Fruit fly (Drosophila melanogaster) Kc167 (cell line): ENCODE measurements around the gene CG33934.
A peak's percentile ranks its signal among the peaks of the same experiment; 100 is the strongest.

Source experiments
- Myc ChIP-seq: fragments of >200 bp; optimal IDR thresholded peaks from 2 replicates; lab custom pipeline; 2017; ENCODE audit warnings: missing external identifiers
- Sin3A ChIP-seq: fragments of >200 bp; optimal IDR thresholded peaks from 2 replicates; lab custom pipeline; 2018; ENCODE audit warnings: missing external identifiers
- h ChIP-seq: fragments of >200 bp; optimal IDR thresholded peaks from 3 replicates; lab custom pipeline; 2018; ENCODE audit warnings: missing external identifiers
- insv ChIP-seq: fragments of >200 bp; optimal IDR thresholded peaks from 3 replicates; lab custom pipeline; 2018; ENCODE audit warnings: missing external identifiers
- psq ChIP-seq: fragments of >200 bp; optimal IDR thresholded peaks from 2 replicates; lab custom pipeline; 2017; ENCODE audit warnings: missing external identifiers
- ttk ChIP-seq: sonication (Bioruptor generic); optimal IDR thresholded peaks from 2 replicates; lab custom pipeline; 2017; ENCODE audit warnings: missing external identifiers

Gene CG33934

dm6 chr3R:20042457-20042856 is at the start of gene CG33934, which contains the start of gene Indy-2:
TSS of gene CG33934 (plus strand) at chr3R:20042757.
TSS of gene Indy-2 (plus strand) at chr3R:20042757.
- TF ChIP-seq ttk (no peak), h (lab: Kevin White, UChicago) (no peak), Myc (no peak), insv (lab: Kevin White, UChicago) (no peak), Sin3A (lab: Kevin White, UChicago) (no peak)

dm6 chr3R:19995408-19995807 is 47.1 kb upstream of the CG33934 start:
- TF ChIP-seq Myc (no peak), ttk (no peak), insv (lab: Kevin White, UChicago) (no peak), h (lab: Kevin White, UChicago) (no peak), Sin3A (lab: Kevin White, UChicago) (no peak), psq (lab: Kevin White, UChicago) (no peak)

- TF ChIP-seq Myc (no peak), Sin3A (lab: Kevin White, UChicago) (no peak), h (lab: Kevin White, UChicago) (no peak), insv (lab: Kevin White, UChicago) (no peak), psq (lab: Kevin White, UChicago) (no peak), ttk (no peak)
Observed at dm6 chr3R:19996433-19996832, 46.1 kb upstream of the CG33934 start.

dm6 chr3R:19997526-19998070 is 45.0 kb upstream of the CG33934 start:
- no peak for TF ChIP-seq insv (lab: Kevin White, UChicago)
- TF ChIP-seq Sin3A (lab: Kevin White, UChicago) = no peak

- TF ChIP-seq Myc = no peak
- TF ChIP-seq ttk = no peak
- TF ChIP-seq psq (lab: Kevin White, UChicago) = no peak
- no peak for TF ChIP-seq Sin3A (lab: Kevin White, UChicago)
- no peak for TF ChIP-seq h (lab: Kevin White, UChicago)
- no peak for TF ChIP-seq insv (lab: Kevin White, UChicago)
Observed at dm6 chr3R:19998418-19998817, 44.1 kb upstream of the CG33934 start.

dm6 chr3R:19999474-19999873 is 43.1 kb upstream of the CG33934 start:
- no peak for TF ChIP-seq Myc
- TF ChIP-seq insv (lab: Kevin White, UChicago) = no peak
- TF ChIP-seq h (lab: Kevin White, UChicago) = no peak
- no peak for TF ChIP-seq Sin3A (lab: Kevin White, UChicago)
- no peak for TF ChIP-seq ttk
- no peak for TF ChIP-seq psq (lab: Kevin White, UChicago)

dm6 chr3R:20001595-20001997 is 41.0 kb upstream of the CG33934 start:
- TF ChIP-seq psq (lab: Kevin White, UChicago) (no peak), insv (lab: Kevin White, UChicago) (no peak), h (lab: Kevin White, UChicago) (no peak), Myc (no peak), ttk (no peak), Sin3A (lab: Kevin White, UChicago) (no peak)

dm6 chr3R:20004697-20005096 is 37.9 kb upstream of the CG33934 start:
- TF ChIP-seq Sin3A (lab: Kevin White, UChicago) = no peak
- no peak for TF ChIP-seq insv (lab: Kevin White, UChicago)
- no peak for TF ChIP-seq h (lab: Kevin White, UChicago)
- no peak for TF ChIP-seq psq (lab: Kevin White, UChicago)
- TF ChIP-seq Myc = no peak
- TF ChIP-seq ttk = no peak

dm6 chr3R:20006617-20007016 is 35.9 kb upstream of the CG33934 start:
- no peak for TF ChIP-seq Myc
- TF ChIP-seq psq (lab: Kevin White, UChicago) = no peak
- TF ChIP-seq Sin3A (lab: Kevin White, UChicago) = no peak
- no peak for TF ChIP-seq ttk
- no peak for TF ChIP-seq insv (lab: Kevin White, UChicago)
- TF ChIP-seq h (lab: Kevin White, UChicago) = no peak

dm6 chr3R:20007399-20008285 is 34.9 kb upstream of the CG33934 start:
- TF ChIP-seq Myc (no peak), psq (lab: Kevin White, UChicago) (no peak), insv (lab: Kevin White, UChicago) (no peak), ttk (no peak), h (lab: Kevin White, UChicago) (no peak), Sin3A (lab: Kevin White, UChicago) (no peak)

- TF ChIP-seq psq (lab: Kevin White, UChicago) = peak; percentile 91
- TF ChIP-seq Myc = no peak
Observed at dm6 chr3R:20008372-20009051, 34.0 kb upstream of the CG33934 start, which contains the start of the genes Hs6st and MED25. TSS of gene Hs6st (minus strand) at chr3R:20008512. TSS of gene MED25 (plus strand) at chr3R:20008947.

dm6 chr3R:20010942-20011341 is 31.6 kb upstream of the CG33934 start:
- TF ChIP-seq Myc = no peak
